Fruit fly (Drosophila melanogaster) whole organism, adult: ENCODE results near the gene CG31729.

Experiments
- CG5204 ChIP-seq: fragments of 200-800 bp; sonication (Bioruptor generic); optimal IDR thresholded peaks from 2 replicates; lab custom pipeline; 2016; ENCODE audit warnings: missing biosample characterization, missing genetic modification characterization
- CG7101 ChIP-seq: fragments of 200-800 bp; sonication (Bioruptor generic); optimal IDR thresholded peaks from 2 replicates; lab custom pipeline; 2018; ENCODE audit warnings: missing biosample characterization, mild to moderate bottlenecking, missing genetic modification characterization, moderate library complexity
- Clk ChIP-seq: fragments of 200-800 bp; sonication (Bioruptor generic); optimal IDR thresholded peaks from 2 replicates; lab custom pipeline; 2017; ENCODE audit warnings: missing biosample characterization, missing genetic modification characterization
- Crg-1 ChIP-seq: fragments of 200-800 bp; sonication (Bioruptor generic); optimal IDR thresholded peaks from 2 replicates; lab custom pipeline; 2016; ENCODE audit warnings: missing biosample characterization, missing genetic modification characterization
- bab1 ChIP-seq: fragments of 200-800 bp; sonication (Bioruptor generic); optimal IDR thresholded peaks from 3 replicates; lab custom pipeline; 2019; ENCODE audit warnings: missing biosample characterization, mild to moderate bottlenecking, missing genetic modification characterization, moderate library complexity
- kay ChIP-seq: fragments of 200-800 bp; sonication (Bioruptor generic); peaks from one replicate; lab custom pipeline; 2016; ENCODE audit warnings: missing biosample characterization, missing genetic modification characterization, borderline replicate concordance

dm6 chr2L:13325823-13326222 is 36.0 kb downstream of the CG31729 start:
- no peak for TF ChIP-seq kay (GFP tag; lab: Kevin White, UChicago)
- TF ChIP-seq bab1 (GFP tag; lab: Kevin White, UChicago) = no peak
- TF ChIP-seq Crg-1 (GFP tag; lab: Kevin White, UChicago) = no peak
- TF ChIP-seq Clk = no peak
- TF ChIP-seq CG7101 (tag; lab: Kevin White, UChicago) = no peak
- no peak for TF ChIP-seq CG5204 (GFP tag; lab: Kevin White, UChicago)
